Worm (Caenorhabditis elegans) whole organism, young adult: ENCODE results near the gene ZC262.13.

Experiments
- K12H6.12 ChIP-seq: fragments of 200-800 bp; sonication (Bioruptor generic); optimal IDR thresholded peaks from 2 replicates; lab custom pipeline; 2018; ENCODE audit warnings: mild to moderate bottlenecking, missing genetic modification characterization, missing compliant biosample characterization
- Y53G8AR.9 ChIP-seq: fragments of 200-800 bp; sonication (Bioruptor generic); conservative IDR thresholded peaks from 2 replicates; pipeline ENCODE4 v1.3.6; 2022; ENCODE audit warnings: missing genetic modification reagents, missing genetic modification characterization, missing compliant biosample characterization
- ama-1 ChIP-seq, 3 experiments: fragments of 150-350 bp in 1 of 3; sonication (generic microtip) in 2 of 3; optimal IDR thresholded peaks; 2 replicates each; lab custom pipeline; 2014 to 2018; ENCODE audit warnings: missing biosample characterization in 2 of 3, missing genetic modification characterization in 2 of 3, missing genetic modification reagents in 2 of 3
- aptf-2 ChIP-seq: fragments of 200-800 bp; sonication (Bioruptor generic); conservative IDR thresholded peaks from 2 replicates; pipeline ENCODE4 v1.3.6; 2022; ENCODE audit warnings: missing genetic modification reagents, missing genetic modification characterization, missing compliant biosample characterization
- attf-5 ChIP-seq: fragments of 200-800 bp; sonication (Bioruptor generic); optimal IDR thresholded peaks from 2 replicates; lab custom pipeline; 2018; ENCODE audit warnings: mild to moderate bottlenecking, missing genetic modification characterization, missing compliant biosample characterization
- ceh-27 ChIP-seq: fragments of 200-800 bp; sonication (Bioruptor generic); optimal IDR thresholded peaks from 2 replicates; lab custom pipeline; 2018; ENCODE audit warnings: mild to moderate bottlenecking, missing genetic modification characterization, moderate library complexity, missing compliant biosample characterization
- pha-4 ChIP-seq: fragments of 150-350 bp; sonication (generic microtip); optimal IDR thresholded peaks from 2 replicates; lab custom pipeline; 2014; ENCODE audit warnings: missing biosample characterization, missing genetic modification reagents, missing genetic modification characterization
- snpc-3.4 ChIP-seq: sonication (generic microtip); optimal IDR thresholded peaks from 2 replicates; lab custom pipeline; 2017; ENCODE audit warnings: missing genetic modification characterization, mild to moderate bottlenecking, missing compliant biosample characterization, antibody characterized with exemption, moderate library complexity, missing genotype, missing genetic modification reagents
- snpc-4 ChIP-seq, 5 experiments: fragments of 150-350 bp in 1 of 5; sonication (generic microtip) in 4 of 5; optimal IDR thresholded peaks; 2 replicates each; lab custom pipeline; 2014 to 2018; ENCODE audit warnings: missing genetic modification characterization in 5 of 5, missing biosample characterization in 3 of 5, antibody characterized with exemption in 2 of 5, mild to moderate bottlenecking in 2 of 5, missing compliant biosample characterization in 2 of 5, missing genotype in 2 of 5, moderate library complexity in 2 of 5, missing genetic modification reagents in 1 of 5
- somi-1 ChIP-seq: fragments of 200-800 bp; sonication (Bioruptor generic); optimal IDR thresholded peaks from 2 replicates; lab custom pipeline; 2018; ENCODE audit warnings: mild to moderate bottlenecking, missing genetic modification characterization, missing compliant biosample characterization
- sptf-2 ChIP-seq: fragments of 200-800 bp; sonication (Bioruptor generic); optimal IDR thresholded peaks from 2 replicates; lab custom pipeline; 2018; ENCODE audit warnings: mild to moderate bottlenecking, missing genetic modification characterization, missing compliant biosample characterization
- xnd-1 ChIP-seq: sonication (generic microtip); optimal IDR thresholded peaks from 2 replicates; lab custom pipeline; 2016; ENCODE audit warnings: missing genotype, missing genetic modification reagents, missing genetic modification characterization, missing compliant biosample characterization
- ztf-22 ChIP-seq: fragments of 200-800 bp; sonication (Bioruptor generic); optimal IDR thresholded peaks from 2 replicates; lab custom pipeline; 2018; ENCODE audit warnings: mild to moderate bottlenecking, missing genetic modification characterization, moderate library complexity, missing compliant biosample characterization

ce11 chrIII:8303440-8303839, 22.6 kb upstream of the ZC262.13 start:
- no peak for TF ChIP-seq snpc-3.4 (tag; lab: Kevin White, UChicago)
- no peak for TF ChIP-seq Y53G8AR.9
- no peak for TF ChIP-seq aptf-2 (GFP tag; lab: Robert Waterston, UW)
- no peak for TF ChIP-seq snpc-4 (GFP tag; optimal IDR thresholded peaks at IDR 0.05; lab: Kevin White, UChicago)
- no peak for TF ChIP-seq snpc-4 (tag; optimal IDR thresholded peaks at IDR 0.05; lab: Kevin White, UChicago)
- no peak for TF ChIP-seq ama-1 (optimal IDR thresholded peaks at IDR 0.05; lab: Kevin White, UChicago)
- no peak for TF ChIP-seq ama-1 (GFP tag; optimal IDR thresholded peaks at IDR 0.05; lab: Kevin White, UChicago)
- no peak for TF ChIP-seq sptf-2
- no peak for TF ChIP-seq pha-4 (tag; lab: Kevin White, UChicago)
- TF ChIP-seq xnd-1 (tag; lab: Kevin White, UChicago), result no peak
- no peak for TF ChIP-seq somi-1
- TF ChIP-seq ceh-27 (GFP tag; lab: Kevin White, UChicago), result no peak
- TF ChIP-seq attf-5, result no peak
- TF ChIP-seq ztf-22, result no peak
- no peak for TF ChIP-seq K12H6.12
